Fruit fly (Drosophila melanogaster) whole organism, embryonic: ENCODE measurements around the gene CG6709.

Source experiments
- Aef1 ChIP-seq: fragments of 200-800 bp; sonication (Bioruptor generic); IDR thresholded peaks from 3 replicates; pipeline ENCODE4 v1.3.6; 2022; ENCODE audit warnings: missing biosample characterization, missing genetic modification characterization
- Bgb ChIP-seq: fragments of 200-800 bp; sonication (Bioruptor generic); IDR thresholded peaks from 2 replicates; pipeline ENCODE4 v1.3.6; 2022; ENCODE audit warnings: missing biosample characterization, missing genetic modification characterization; ENCODE audit not compliant: partially characterized antibody
- Blimp-1 ChIP-seq: fragments of 200-800 bp; sonication (Bioruptor generic); optimal IDR thresholded peaks from 3 replicates; lab custom pipeline; 2018; ENCODE audit warnings: missing biosample characterization, missing genetic modification characterization, mild to moderate bottlenecking, moderate library complexity, missing genetic modification reagents
- CG10147 ChIP-seq: fragments of 200-800 bp; sonication (Bioruptor generic); optimal IDR thresholded peaks from 2 replicates; lab custom pipeline; 2019; ENCODE audit warnings: missing biosample characterization, mild to moderate bottlenecking, missing genetic modification characterization, moderate library complexity
- CG10366 ChIP-seq: fragments of 200-800 bp; sonication (Bioruptor generic); IDR thresholded peaks from 2 replicates; pipeline ENCODE4 v1.3.6; 2022; ENCODE audit warnings: missing biosample characterization, missing genetic modification characterization
- CG11093 ChIP-seq: fragments of 200-800 bp; sonication (Bioruptor generic); IDR thresholded peaks from 3 replicates; pipeline ENCODE4 v1.3.6; 2022; ENCODE audit warnings: missing biosample characterization, missing genetic modification characterization
- CG11504 ChIP-seq: fragments of 200-800 bp; sonication (Bioruptor generic); optimal IDR thresholded peaks from 3 replicates; lab custom pipeline; 2019; ENCODE audit warnings: missing biosample characterization, mild to moderate bottlenecking, missing genetic modification characterization, moderate library complexity
- CG14050 ChIP-seq: fragments of 200-800 bp; sonication (Bioruptor generic); IDR thresholded peaks from 3 replicates; pipeline ENCODE4 v1.3.6; 2022; ENCODE audit warnings: missing biosample characterization, missing genetic modification characterization
- CG17912 ChIP-seq: fragments of 200-800 bp; sonication (Bioruptor generic); optimal IDR thresholded peaks from 2 replicates; lab custom pipeline; 2018; ENCODE audit warnings: missing biosample characterization, mild to moderate bottlenecking, missing genetic modification characterization
- CG18599 ChIP-seq: fragments of 200-800 bp; sonication (Bioruptor generic); optimal IDR thresholded peaks from 3 replicates; lab custom pipeline; 2017; ENCODE audit warnings: missing biosample characterization, missing genetic modification characterization, mild to moderate bottlenecking, moderate library complexity, missing genetic modification reagents
- CG2199 ChIP-seq: fragments of 200-800 bp; sonication (Bioruptor generic); IDR thresholded peaks from 3 replicates; pipeline ENCODE4 v1.3.6; 2022; ENCODE audit warnings: missing biosample characterization, missing genetic modification characterization
- CG33557 ChIP-seq: fragments of 200-800 bp; sonication (Bioruptor generic); optimal IDR thresholded peaks from 2 replicates; lab custom pipeline; 2019; ENCODE audit warnings: missing biosample characterization, mild to moderate bottlenecking, missing genetic modification characterization, moderate library complexity
- CG3726 ChIP-seq: fragments of 200-800 bp; sonication (Bioruptor generic); IDR thresholded peaks from 3 replicates; pipeline ENCODE4, ENCODE4 v1.3.6; 2022; ENCODE audit warnings: missing biosample characterization, missing genetic modification characterization
- CG3838 ChIP-seq: fragments of 200-800 bp; sonication (Bioruptor generic); optimal IDR thresholded peaks from 3 replicates; lab custom pipeline; 2016; ENCODE audit warnings: missing biosample characterization, missing genetic modification characterization
- CG42726 ChIP-seq: fragments of 200-800 bp; sonication (Bioruptor generic); IDR thresholded peaks from 2 replicates; pipeline ENCODE4 v1.3.6; 2022; ENCODE audit warnings: missing biosample characterization, missing genetic modification characterization; ENCODE audit not compliant: partially characterized antibody
- CG4328 ChIP-seq: fragments of 200-800 bp; sonication (Bioruptor generic); optimal IDR thresholded peaks from 3 replicates; lab custom pipeline; 2017; ENCODE audit warnings: missing biosample characterization, missing genetic modification reagents, missing genetic modification characterization
- CG5180 ChIP-seq: fragments of 200-800 bp; sonication (Bioruptor generic); optimal IDR thresholded peaks from 3 replicates; lab custom pipeline; 2017; ENCODE audit warnings: missing biosample characterization, missing genetic modification characterization, mild to moderate bottlenecking, moderate library complexity, missing genetic modification reagents
- CG5245 ChIP-seq: fragments of 200-800 bp; sonication (Bioruptor generic); optimal IDR thresholded peaks from 3 replicates; lab custom pipeline; 2016; ENCODE audit warnings: missing biosample characterization, missing genetic modification characterization
- CG7357 ChIP-seq: fragments of 200-800 bp; sonication (Bioruptor generic); IDR thresholded peaks from 3 replicates; pipeline ENCODE4 v1.3.6; 2022; ENCODE audit warnings: missing biosample characterization, missing genetic modification characterization
- CG7839 ChIP-seq: fragments of 200-800 bp; sonication (Bioruptor generic); optimal IDR thresholded peaks from 3 replicates; lab custom pipeline; 2018; ENCODE audit warnings: missing biosample characterization, mild to moderate bottlenecking, missing genetic modification characterization, moderate library complexity
- CG9215 ChIP-seq: fragments of 200-800 bp; sonication (Bioruptor generic); IDR thresholded peaks from 2 replicates; pipeline ENCODE4 v1.3.6; 2022; ENCODE audit warnings: missing biosample characterization, missing genetic modification characterization
- CG9817 ChIP-seq: fragments of 200-800 bp; sonication (Bioruptor generic); optimal IDR thresholded peaks from 2 replicates; lab custom pipeline; 2018; ENCODE audit warnings: missing biosample characterization, mild to moderate bottlenecking, missing genetic modification characterization, moderate library complexity
- D19B ChIP-seq: fragments of 200-800 bp; sonication (Bioruptor generic); optimal IDR thresholded peaks from 2 replicates; lab custom pipeline; 2017; ENCODE audit warnings: missing biosample characterization, mild to moderate bottlenecking, missing genetic modification characterization
- HLHmδ ChIP-seq: fragments of 200-800 bp; sonication (Bioruptor generic); optimal IDR thresholded peaks from 2 replicates; lab custom pipeline; 2018; ENCODE audit warnings: missing biosample characterization, mild to moderate bottlenecking, missing genetic modification characterization, moderate library complexity
- HmgZ ChIP-seq: fragments of 200-800 bp; sonication (Bioruptor generic); optimal IDR thresholded peaks from 2 replicates; lab custom pipeline; 2018; ENCODE audit warnings: missing biosample characterization, mild to moderate bottlenecking, missing genetic modification characterization
- Hsf ChIP-seq: fragments of 200-800 bp; sonication (Bioruptor generic); optimal IDR thresholded peaks from 3 replicates; lab custom pipeline; 2016; ENCODE audit warnings: missing biosample characterization, missing genetic modification characterization
- Lim3 ChIP-seq: fragments of 200-800 bp; sonication (Bioruptor generic); IDR thresholded peaks from 2 replicates; pipeline ENCODE4 v1.3.6; 2022; ENCODE audit warnings: missing biosample characterization, missing genetic modification characterization
- Lpt ChIP-seq: fragments of >200 bp; optimal IDR thresholded peaks from 2 replicates; lab custom pipeline; 2018; ENCODE audit warnings: missing biosample characterization, missing genetic modification characterization
- Med ChIP-seq: fragments of 200-800 bp; sonication (Bioruptor generic); peaks from one replicate; lab custom pipeline; 2016; ENCODE audit warnings: missing biosample characterization, missing genetic modification characterization, mild to moderate bottlenecking, inconsistent platforms, moderate library complexity
- Mrtf ChIP-seq: fragments of 200-800 bp; sonication (Bioruptor generic); IDR thresholded peaks from 3 replicates; pipeline ENCODE4 v1.3.6; 2022; ENCODE audit warnings: missing biosample characterization, missing genetic modification characterization
- Nf-YB ChIP-seq: fragments of 200-800 bp; sonication (Bioruptor generic); optimal IDR thresholded peaks from 3 replicates; lab custom pipeline; 2019; ENCODE audit warnings: missing biosample characterization, mild to moderate bottlenecking, missing genetic modification characterization, moderate library complexity
- Tbp ChIP-seq: fragments of >200 bp; optimal IDR thresholded peaks from 2 replicates; lab custom pipeline; 2018; ENCODE audit warnings: missing biosample characterization, missing genetic modification characterization
- ac ChIP-seq: fragments of 200-800 bp; sonication (Bioruptor generic); optimal IDR thresholded peaks from 3 replicates; lab custom pipeline; 2017; ENCODE audit warnings: missing biosample characterization, mild to moderate bottlenecking, missing genetic modification characterization
- ci ChIP-seq: fragments of 200-800 bp; sonication (Bioruptor generic); IDR thresholded peaks from 3 replicates; pipeline ENCODE4 v1.3.6; 2022; ENCODE audit warnings: missing biosample characterization, missing genetic modification characterization
- dimm ChIP-seq: fragments of 200-800 bp; sonication (Bioruptor generic); IDR thresholded peaks from 2 replicates; pipeline ENCODE4 v1.3.6; 2022; ENCODE audit warnings: missing biosample characterization, missing genetic modification characterization
- ems ChIP-seq: fragments of 200-800 bp; sonication (Bioruptor generic); optimal IDR thresholded peaks from 3 replicates; lab custom pipeline; 2016; ENCODE audit warnings: missing biosample characterization, missing genetic modification characterization
- fd3F ChIP-seq: fragments of 200-800 bp; sonication (Bioruptor generic); optimal IDR thresholded peaks from 2 replicates; lab custom pipeline; 2018; ENCODE audit warnings: missing biosample characterization, mild to moderate bottlenecking, missing genetic modification characterization, moderate library complexity
- gro ChIP-seq: fragments of 200-800 bp; sonication (Bioruptor generic); optimal IDR thresholded peaks from 2 replicates; lab custom pipeline; 2016; ENCODE audit warnings: missing biosample characterization, missing genetic modification characterization
- insv ChIP-seq, 2 experiments: fragments of 200-800 bp; sonication (Bioruptor generic); optimal IDR thresholded peaks; 3 replicates each; lab custom pipeline; 2016 to 2018; ENCODE audit warnings: missing biosample characterization in 2 of 2, missing genetic modification characterization in 2 of 2
- inv ChIP-seq: fragments of 200-800 bp; sonication (Bioruptor generic); IDR thresholded peaks from 2 replicates; pipeline ENCODE4 v1.3.6; 2022; ENCODE audit warnings: missing biosample characterization, missing genetic modification characterization; ENCODE audit not compliant: partially characterized antibody
- ken ChIP-seq: fragments of 200-800 bp; sonication (Bioruptor generic); IDR thresholded peaks from 3 replicates; pipeline ENCODE4 v1.3.6; 2022; ENCODE audit warnings: missing biosample characterization, missing genetic modification characterization
- nmo ChIP-seq: fragments of 200-800 bp; sonication (Bioruptor generic); optimal IDR thresholded peaks from 2 replicates; lab custom pipeline; 2018; ENCODE audit warnings: missing biosample characterization, mild to moderate bottlenecking, missing genetic modification characterization, moderate library complexity
- otp ChIP-seq: fragments of 200-800 bp; sonication (Bioruptor generic); IDR thresholded peaks from 3 replicates; pipeline ENCODE4, ENCODE4 v1.3.6; 2022; ENCODE audit warnings: missing biosample characterization, missing genetic modification characterization
- pita ChIP-seq: fragments of 200-800 bp; sonication (Bioruptor generic); optimal IDR thresholded peaks from 2 replicates; lab custom pipeline; 2017; ENCODE audit warnings: missing biosample characterization, mild to moderate bottlenecking, missing genetic modification characterization
- sd ChIP-seq: fragments of 200-800 bp; sonication (Bioruptor generic); optimal IDR thresholded peaks from 3 replicates; lab custom pipeline; 2018; ENCODE audit warnings: missing biosample characterization, mild to moderate bottlenecking, missing genetic modification characterization, moderate library complexity
- sug ChIP-seq: fragments of 200-800 bp; optimal IDR thresholded peaks from 2 replicates; lab custom pipeline; 2019; ENCODE audit warnings: missing biosample characterization, mild to moderate bottlenecking, missing genetic modification characterization, moderate library complexity
- tin ChIP-seq: fragments of 200-800 bp; sonication (Bioruptor generic); optimal IDR thresholded peaks from 3 replicates; lab custom pipeline; 2016; ENCODE audit warnings: missing biosample characterization, missing genetic modification characterization
- twi ChIP-seq: fragments of 200-800 bp; optimal IDR thresholded peaks from 2 replicates; lab custom pipeline; 2019; ENCODE audit warnings: missing biosample characterization, mild to moderate bottlenecking, missing genetic modification characterization, moderate library complexity
- tx ChIP-seq: fragments of 200-800 bp; sonication (Bioruptor generic); optimal IDR thresholded peaks from 2 replicates; lab custom pipeline; 2016; ENCODE audit warnings: missing biosample characterization, missing genetic modification characterization
- unpg ChIP-seq: fragments of 200-800 bp; sonication (Bioruptor generic); optimal IDR thresholded peaks from 3 replicates; lab custom pipeline; 2018; ENCODE audit warnings: missing biosample characterization, mild to moderate bottlenecking, missing genetic modification characterization, moderate library complexity

CG6709 gene

dm6 chr3L:9847420-9847977 lies 47.0 kb downstream of the CG6709 start (continued):
- peak; percentile 8 for TF ChIP-seq tx
- TF ChIP-seq Aef1 (GFP tag; lab: Robert Waterston, UW) = peak; percentile 37; the same call in 1 of the 3 replicates
- TF ChIP-seq Hsf (GFP tag; lab: Kevin White, UChicago) = peak; percentile 29
- no peak for TF ChIP-seq CG14050
- peak; percentile 38; the same call in 1 of the 3 replicates for TF ChIP-seq ci (GFP tag; lab: Robert Waterston, UW)
- TF ChIP-seq CG42726 = no peak
- TF ChIP-seq CG18599 = peak; percentile 47
- TF ChIP-seq Bgb (GFP tag; lab: Robert Waterston, UW) = no peak
- TF ChIP-seq ken = no peak
- TF ChIP-seq CG17912 = no peak
- TF ChIP-seq CG11093 (GFP tag; lab: Robert Waterston, UW) = 0 out of 3 replicates have a peak, but pooled peaks have one; percentile 7
- no peak for TF ChIP-seq CG2199 (GFP tag; lab: Robert Waterston, UW)
- TF ChIP-seq HmgZ (tag; lab: Kevin White, UChicago) = peak; percentile 37
- TF ChIP-seq CG5180 (GFP tag; lab: Kevin White, UChicago) = peak; percentile 16
- TF ChIP-seq Blimp-1 (GFP tag; lab: Kevin White, UChicago) = peak; percentile 34
- TF ChIP-seq Mrtf (GFP tag; lab: Robert Waterston, UW) = peak; percentile 9; the same call in 1 of the 3 replicates
- no peak for TF ChIP-seq twi (tag; lab: Kevin White, UChicago)
- TF ChIP-seq CG4328 (GFP tag; lab: Kevin White, UChicago) = peak; percentile 29
- TF ChIP-seq D19B (GFP tag; lab: Kevin White, UChicago) = peak; percentile 33
- TF ChIP-seq CG3726 (GFP tag; lab: Robert Waterston, UW) = no peak
- TF ChIP-seq tin (GFP tag; lab: Kevin White, UChicago) = peak; percentile 33
- TF ChIP-seq CG7839 (tag; lab: Kevin White, UChicago) = peak; percentile 57
- peak; percentile 68 for TF ChIP-seq CG11504
- no peak for TF ChIP-seq CG5245 (GFP tag; lab: Kevin White, UChicago)
- no peak for TF ChIP-seq insv (GFP tag; optimal IDR thresholded peaks at IDR 0.05; lab: Kevin White, UChicago)
- peak; percentile 95 for TF ChIP-seq Med (GFP tag; lab: Kevin White, UChicago)
- TF ChIP-seq CG9817 (tag; lab: Kevin White, UChicago) = peak; percentile 55
- no peak for TF ChIP-seq sug (tag; lab: Kevin White, UChicago)
- TF ChIP-seq CG7357 (GFP tag; lab: Robert Waterston, UW) = no peak
- TF ChIP-seq gro (GFP tag; lab: Kevin White, UChicago) = peak; percentile 85
- no peak for TF ChIP-seq dimm (GFP tag; lab: Robert Waterston, UW)
- peak; percentile 61 for TF ChIP-seq CG10366
- no peak for TF ChIP-seq Lpt
- no peak for TF ChIP-seq pita (GFP tag; lab: Kevin White, UChicago)
- TF ChIP-seq fd3F (GFP tag; lab: Kevin White, UChicago) = peak; percentile 59
- TF ChIP-seq unpg (GFP tag; lab: Kevin White, UChicago) = peak; percentile 44
- no peak for TF ChIP-seq inv (GFP tag; lab: Robert Waterston, UW)
- TF ChIP-seq nmo (GFP tag; lab: Kevin White, UChicago) = peak; percentile 23
- peak; percentile 37 for TF ChIP-seq ems (GFP tag; lab: Kevin White, UChicago)
- no peak for TF ChIP-seq ac
- TF ChIP-seq CG9215 (GFP tag; lab: Robert Waterston, UW) = peak; percentile 22; the same call in 1 of the 2 replicates
- peak; percentile 75 for TF ChIP-seq sd (tag; lab: Kevin White, UChicago)
- no peak for TF ChIP-seq CG3838 (GFP tag; lab: Kevin White, UChicago)
- TF ChIP-seq Tbp (GFP tag; lab: Kevin White, UChicago) = no peak
- no peak for TF ChIP-seq HLHmδ
- TF ChIP-seq CG33557 = no peak
- TF ChIP-seq otp = peak; percentile 21; the same call in 1 of the 3 replicates
- TF ChIP-seq Nf-YB (GFP tag; lab: Kevin White, UChicago) = peak; percentile 12
- TF ChIP-seq Lim3 = no peak
- peak; percentile 1 for TF ChIP-seq CG10147
